Worm (Caenorhabditis elegans): Measurements from ENCODE around the gene ZC443.2.

ZC443.2 gene

DNA sequence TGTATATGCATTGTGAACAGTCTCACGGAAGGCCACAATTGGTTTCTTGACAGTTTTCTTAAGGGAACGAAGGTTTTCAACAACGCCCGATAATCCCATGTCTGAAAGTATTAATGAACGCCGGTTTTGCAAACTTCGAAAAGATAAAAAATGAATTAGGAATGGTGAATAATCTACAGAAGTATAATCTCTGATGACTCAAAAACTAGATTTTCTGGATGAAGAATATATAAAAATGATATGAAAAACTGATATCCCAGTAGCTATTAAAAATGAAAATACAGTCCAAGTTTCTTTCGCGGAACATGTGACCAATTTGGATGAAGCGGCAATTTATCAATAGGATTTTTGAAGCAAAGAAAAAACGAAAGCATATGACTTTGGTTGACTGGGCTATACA lies 3.0 kb upstream of the ZC443.2 start, which contains the start of gene ZC443.3:
ZC443.3 (minus strand) TSS at position 101 of the 400 bp plus-strand sequence.
- TF ChIP-seq C34B4.2 (tag; optimal IDR thresholded peaks at IDR 0.05) (no peak), blmp-1 (tag; optimal IDR thresholded peaks at IDR 0.05) (peak; percentile 82), pag-3 (tag; optimal IDR thresholded peaks at IDR 0.05; ENCODE audit: borderline replicate concordance, insufficient read depth) (peak; percentile 31)

DNA sequence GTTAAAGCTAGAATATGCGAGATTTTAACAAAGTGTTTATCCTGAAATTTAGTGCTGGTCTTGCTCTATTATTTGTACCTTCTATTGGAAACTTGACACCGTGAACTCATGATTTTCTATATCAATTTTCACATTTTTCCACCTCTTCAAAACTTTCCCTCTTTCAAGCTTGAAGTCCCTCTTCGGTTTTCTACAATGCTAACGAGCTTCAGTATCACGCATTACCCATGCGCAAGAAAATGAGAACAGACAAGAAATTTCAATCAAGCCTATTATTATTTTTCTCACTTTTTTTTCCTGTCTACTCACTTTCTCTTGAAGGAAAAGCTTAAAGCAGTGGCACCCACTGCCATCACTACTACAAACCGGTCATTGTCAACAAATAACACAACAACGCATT lies 818 bp upstream of the ZC443.2 start:
- TF ChIP-seq ama-1 (optimal IDR thresholded peaks at IDR 0.05) = peak; percentile 55
- TF ChIP-seq hlh-17 (GFP tag; optimal IDR thresholded peaks at IDR 0.05; ENCODE audit: borderline replicate concordance) = no peak
- no peak for TF ChIP-seq efl-3 (GFP tag; optimal IDR thresholded peaks at IDR 0.05)
- peak; percentile 4 for TF ChIP-seq rnt-1 (tag; optimal IDR thresholded peaks at IDR 0.05)
- no peak for TF ChIP-seq dsc-1 (tag; optimal IDR thresholded peaks at IDR 0.05)
- TF ChIP-seq efl-1 (optimal IDR thresholded peaks at IDR 0.05) = no peak
- TF ChIP-seq efl-1 (GFP tag; optimal IDR thresholded peaks at IDR 0.05 in 1 of 2) = peak in 1 of 2 experiments; percentile 43
- no peak for TF ChIP-seq nhr-77 (tag; optimal IDR thresholded peaks at IDR 0.05)
- TF ChIP-seq pax-3 (tag; optimal IDR thresholded peaks at IDR 0.05) = peak; percentile 50
- no peak for TF ChIP-seq zag-1 (tag; optimal IDR thresholded peaks at IDR 0.05)

ce11 chrV:12809876-12810275 lies 1.1 kb downstream of the ZC443.2 start, which contains the start of gene ZC443.1:
Gene ZC443.1 (minus strand): TSS chrV:12810080.
- TF ChIP-seq C16A3.4 (tag; optimal IDR thresholded peaks at IDR 0.05) = no peak
- no peak for TF ChIP-seq hpl-2 (GFP tag; optimal IDR thresholded peaks at IDR 0.05)
- TF ChIP-seq nhr-20 (tag; optimal IDR thresholded peaks at IDR 0.05) = no peak
- TF ChIP-seq fkh-4 (tag; optimal IDR thresholded peaks at IDR 0.05; ENCODE audit: borderline replicate concordance) = no peak
- no peak for TF ChIP-seq efl-1 (optimal IDR thresholded peaks at IDR 0.05)
- peak in 1 of 2 experiments; percentile 54 for TF ChIP-seq efl-1 (GFP tag; optimal IDR thresholded peaks at IDR 0.05 in 1 of 2)
- no peak for TF ChIP-seq ceh-8 (GFP tag; optimal IDR thresholded peaks at IDR 0.05)
- TF ChIP-seq nhr-19 (GFP tag; conservative IDR thresholded peaks at IDR 0.05) = no peak
- peak; percentile 65 for TF ChIP-seq nhr-85 (tag)
- no peak for TF ChIP-seq nhr-71 (tag; optimal IDR thresholded peaks at IDR 0.05)
- TF ChIP-seq nhr-90 (tag; optimal IDR thresholded peaks at IDR 0.05; ENCODE audit: poor library complexity) = no peak

ce11 chrV:12806190-12806589 lies 4.8 kb downstream of the ZC443.2 start, which contains the start of gene ZC443.7:
Gene ZC443.7 (plus strand): TSS chrV:12806490.
- TF ChIP-seq nhr-12 (tag; optimal IDR thresholded peaks at IDR 0.05) (no peak), fos-1 (tag; optimal IDR thresholded peaks at IDR 0.05) (no peak), ceh-63 (GFP tag; optimal IDR thresholded peaks at IDR 0.05) (no peak), lin-14 (GFP tag; optimal IDR thresholded peaks at IDR 0.05) (no peak), nhr-77 (tag; optimal IDR thresholded peaks at IDR 0.05) (no peak), lir-3 (tag; optimal IDR thresholded peaks at IDR 0.05; ENCODE audit: poor library complexity) (no peak), snu-23 (GFP tag; optimal IDR thresholded peaks at IDR 0.05) (no peak), zip-4 (GFP tag; optimal IDR thresholded peaks at IDR 0.05) (no peak), pag-3 (tag; optimal IDR thresholded peaks at IDR 0.05; ENCODE audit: borderline replicate concordance, insufficient read depth) (no peak)

- TF ChIP-seq sox-4 (tag; optimal IDR thresholded peaks at IDR 0.05) (no peak), blmp-1 (tag; optimal IDR thresholded peaks at IDR 0.05) (no peak), nhr-71 (tag; optimal IDR thresholded peaks at IDR 0.05) (no peak), mef-2 (tag; optimal IDR thresholded peaks at IDR 0.05) (no peak), nhr-84 (tag; optimal IDR thresholded peaks at IDR 0.05) (no peak), C04F5.9 (tag; optimal IDR thresholded peaks at IDR 0.05) (no peak), ceh-88 (GFP tag; IDR thresholded peaks at IDR 0.05) (no peak), ztf-11 (tag; optimal IDR thresholded peaks at IDR 0.05) (no peak), Y116A8C.19 (tag; optimal IDR thresholded peaks at IDR 0.05; ENCODE audit: borderline replicate concordance) (no peak), isw-1 (GFP tag; IDR thresholded peaks at IDR 0.05) (no peak), mab-9 (GFP tag; IDR thresholded peaks at IDR 0.05) (no peak), mep-1 (tag; optimal IDR thresholded peaks at IDR 0.05) (no peak), nhr-19 (GFP tag; conservative IDR thresholded peaks at IDR 0.05) (no peak)
Observed at ce11 chrV:12803274-12803673, 7.7 kb downstream of the ZC443.2 start, which contains the start of gene srbc-45. Gene srbc-45 (plus strand): TSS chrV:12803574.

Data from whole organism, L1 larva.